Fruit fly (Drosophila melanogaster): Measurements from ENCODE around the gene muc.

- TF ChIP-seq Dfd (GFP tag; optimal IDR thresholded peaks at IDR 0.05): no peak
- TF ChIP-seq rgr (GFP tag; optimal IDR thresholded peaks at IDR 0.05): no peak
- no peak for TF ChIP-seq fru (GFP tag; optimal IDR thresholded peaks at IDR 0.05)
- no peak for TF ChIP-seq ey (GFP tag; optimal IDR thresholded peaks at IDR 0.05)
- TF ChIP-seq Mio (GFP tag; optimal IDR thresholded peaks at IDR 0.05): no peak
- TF ChIP-seq sv (GFP tag; optimal IDR thresholded peaks at IDR 0.05): no peak
Measured at dm6 chr2L:7387813-7388558, 38.7 kb upstream of the muc start, which contains the start of the genes CG5149 and gudu.
